Fruit fly (Drosophila melanogaster) whole organism, pupa: Measurements from ENCODE around the gene Mitf.

Experiments used
- CG14655 ChIP-seq: fragments of 200-800 bp; sonication (Bioruptor generic); optimal IDR thresholded peaks from 3 replicates; lab custom pipeline; 2017; ENCODE audit warnings: mild to moderate bottlenecking, missing biosample characterization, missing genetic modification reagents, missing genetic modification characterization

The Mitf gene

DNA sequence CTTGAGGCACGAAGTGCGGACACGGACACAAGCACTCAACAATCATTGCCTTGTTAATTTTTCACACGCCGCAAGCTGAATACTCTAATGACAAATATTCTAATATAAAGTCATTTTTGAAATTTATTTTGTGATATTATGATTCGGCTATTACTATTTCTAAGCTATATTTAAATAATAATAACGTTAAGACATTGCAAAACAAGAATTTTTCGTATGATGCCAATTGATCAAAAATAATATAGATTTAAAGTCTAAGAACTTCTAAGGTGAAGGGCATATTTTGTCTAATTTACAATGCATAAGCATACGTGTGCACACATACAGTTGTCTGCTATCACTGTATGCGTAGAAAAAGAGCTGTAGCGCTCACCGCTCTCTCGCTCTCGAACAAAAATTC lies 69.6 kb downstream of the Mitf start:
- peak; percentile 11 for TF ChIP-seq CG14655
